Worm (Caenorhabditis elegans) whole organism, early embryonic: ENCODE measurements around the gene C34C6.3.

Source experiments
- B0310.2 ChIP-seq: sonication (generic microtip); optimal IDR thresholded peaks from 2 replicates; lab custom pipeline; 2016; ENCODE audit warnings: mild to moderate bottlenecking, missing genetic modification characterization, missing compliant biosample characterization
- F13C5.2 ChIP-seq: sonication (generic microtip); optimal IDR thresholded peaks from 2 replicates; lab custom pipeline; 2017; ENCODE audit warnings: mild to moderate bottlenecking, missing genetic modification characterization, inconsistent platforms, missing compliant biosample characterization
- aly-1 ChIP-seq: sonication (generic microtip); optimal IDR thresholded peaks from 2 replicates; lab custom pipeline; 2016; ENCODE audit warnings: missing genetic modification characterization, missing compliant biosample characterization
- ama-1 ChIP-seq: fragments of 150-350 bp; optimal IDR thresholded peaks from 2 replicates; lab custom pipeline; 2014
- ceh-13 ChIP-seq: fragments of 200-800 bp; sonication (Bioruptor generic); optimal IDR thresholded peaks from 2 replicates; lab custom pipeline; 2018; ENCODE audit warnings: mild to moderate bottlenecking, missing genetic modification characterization, missing compliant biosample characterization
- ceh-36 ChIP-seq: sonication (generic microtip); optimal IDR thresholded peaks from 2 replicates; lab custom pipeline; 2016; ENCODE audit warnings: missing genetic modification characterization, inconsistent platforms, missing compliant biosample characterization
- ets-7 ChIP-seq: sonication (generic microtip); optimal IDR thresholded peaks from 2 replicates; lab custom pipeline; 2016; ENCODE audit warnings: missing genotype, missing genetic modification characterization, missing compliant biosample characterization
- flt-1 ChIP-seq: fragments of 200-800 bp; sonication (Bioruptor generic); IDR thresholded peaks from 2 replicates; pipeline ENCODE4 v1.3.6; 2022; ENCODE audit warnings: missing genetic modification characterization, missing compliant biosample characterization
- hmbx-1 ChIP-seq: sonication (generic microtip); optimal IDR thresholded peaks from 2 replicates; lab custom pipeline; 2016; ENCODE audit warnings: mild to moderate bottlenecking, missing genetic modification characterization, missing compliant biosample characterization
- hmg-4 ChIP-seq: fragments of 200-800 bp; sonication (Bioruptor generic); optimal IDR thresholded peaks from 2 replicates; lab custom pipeline; 2018; ENCODE audit warnings: mild to moderate bottlenecking, missing genetic modification characterization, missing compliant biosample characterization
- hnd-1 ChIP-seq: sonication (generic microtip); optimal IDR thresholded peaks from 2 replicates; lab custom pipeline; 2016; ENCODE audit warnings: missing genetic modification characterization, missing compliant biosample characterization
- pes-1 ChIP-seq: fragments of 200-800 bp; sonication (Bioruptor generic); IDR thresholded peaks from 2 replicates; pipeline ENCODE4 v1.3.6; 2022; ENCODE audit warnings: missing genetic modification reagents, missing genetic modification characterization, missing compliant biosample characterization
- scrt-1 ChIP-seq: fragments of 200-800 bp; sonication (Bioruptor generic); IDR thresholded peaks from 2 replicates; pipeline ENCODE4 v1.3.6; 2022; ENCODE audit warnings: missing genetic modification characterization, missing compliant biosample characterization
- sea-1 ChIP-seq: fragments of 200-800 bp; sonication (Bioruptor generic); conservative IDR thresholded peaks from 2 replicates; pipeline ENCODE4 v1.3.6; 2022; ENCODE audit warnings: missing genetic modification characterization, missing compliant biosample characterization
- tbx-11 ChIP-seq: fragments of 200-800 bp; sonication (Bioruptor generic); IDR thresholded peaks from 2 replicates; pipeline ENCODE4 v1.3.6; 2022; ENCODE audit warnings: missing genetic modification characterization, missing compliant biosample characterization
- tbx-37 ChIP-seq: fragments of 200-800 bp; sonication (Bioruptor generic); conservative IDR thresholded peaks from 2 replicates; pipeline ENCODE4 v1.3.6; 2022; ENCODE audit warnings: missing genetic modification reagents, missing genetic modification characterization, missing compliant biosample characterization
- tra-4 ChIP-seq: sonication (generic microtip); optimal IDR thresholded peaks from 2 replicates; lab custom pipeline; 2017; ENCODE audit warnings: missing genetic modification characterization, missing compliant biosample characterization

Gene C34C6.3

ce11 chrII:8733627-8734026, 41.9 kb downstream of the C34C6.3 start:
- no peak for TF ChIP-seq F13C5.2 (tag; lab: Kevin White, UChicago)
- no peak for TF ChIP-seq tra-4 (tag; lab: Kevin White, UChicago)
- TF ChIP-seq tbx-37 (GFP tag; lab: Robert Waterston, UW): no peak
- TF ChIP-seq B0310.2 (tag; lab: Kevin White, UChicago): no peak
- TF ChIP-seq hnd-1 (tag; lab: Kevin White, UChicago): no peak
- TF ChIP-seq hmg-4 (GFP tag; lab: Kevin White, UChicago): no peak
- no peak for TF ChIP-seq hmbx-1 (tag; lab: Kevin White, UChicago)
- no peak for TF ChIP-seq scrt-1
- TF ChIP-seq ets-7 (tag; lab: Kevin White, UChicago): no peak
- TF ChIP-seq sea-1 (GFP tag; lab: Robert Waterston, UW): no peak
- TF ChIP-seq ceh-13 (GFP tag; lab: Kevin White, UChicago): no peak
- TF ChIP-seq ceh-36: no peak
- TF ChIP-seq aly-1 (tag; lab: Kevin White, UChicago): no peak
- no peak for TF ChIP-seq tbx-11 (GFP tag; lab: Robert Waterston, UW)
- no peak for TF ChIP-seq ama-1 (lab: Kevin White, UChicago)
- no peak for TF ChIP-seq pes-1
- no peak for TF ChIP-seq flt-1 (GFP tag; lab: Robert Waterston, UW)

DNA sequence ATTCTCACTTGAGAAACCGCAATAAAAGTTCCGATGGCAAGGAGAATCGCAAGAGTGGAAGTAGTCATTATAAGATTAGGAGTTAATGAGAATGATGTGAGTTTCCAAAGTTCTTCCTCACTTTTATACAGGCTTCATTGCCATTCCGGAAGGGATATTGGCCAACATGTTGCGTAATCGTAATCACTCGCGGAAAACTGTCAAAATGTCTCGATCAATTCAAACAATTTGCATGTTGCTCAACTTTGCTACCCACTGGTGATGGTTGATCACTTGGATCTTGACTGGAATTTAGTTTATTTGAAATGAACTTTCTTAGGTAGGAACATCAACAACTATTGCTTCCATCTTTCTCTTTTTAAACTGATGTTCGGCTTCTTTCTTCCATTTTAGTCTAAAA, 45.7 kb downstream of the C34C6.3 start, which contains the start of gene idpb-4:
Gene idpb-4 (minus strand): TSS at position 101 of the 400 bp plus-strand sequence.
- no peak for TF ChIP-seq F13C5.2 (tag; lab: Kevin White, UChicago)
- no peak for TF ChIP-seq scrt-1
- TF ChIP-seq hmbx-1 (tag; lab: Kevin White, UChicago): no peak
- TF ChIP-seq hmg-4 (GFP tag; lab: Kevin White, UChicago): no peak
- TF ChIP-seq tra-4 (tag; lab: Kevin White, UChicago): no peak
- no peak for TF ChIP-seq flt-1 (GFP tag; lab: Robert Waterston, UW)
- no peak for TF ChIP-seq ets-7 (tag; lab: Kevin White, UChicago)
- TF ChIP-seq aly-1 (tag; lab: Kevin White, UChicago): no peak
- TF ChIP-seq tbx-11 (GFP tag; lab: Robert Waterston, UW): no peak
- no peak for TF ChIP-seq sea-1 (GFP tag; lab: Robert Waterston, UW)
- TF ChIP-seq pes-1: no peak
- TF ChIP-seq hnd-1 (tag; lab: Kevin White, UChicago): no peak
- no peak for TF ChIP-seq ceh-13 (GFP tag; lab: Kevin White, UChicago)
- no peak for TF ChIP-seq ceh-36
- TF ChIP-seq ama-1 (lab: Kevin White, UChicago): no peak
- no peak for TF ChIP-seq tbx-37 (GFP tag; lab: Robert Waterston, UW)

DNA sequence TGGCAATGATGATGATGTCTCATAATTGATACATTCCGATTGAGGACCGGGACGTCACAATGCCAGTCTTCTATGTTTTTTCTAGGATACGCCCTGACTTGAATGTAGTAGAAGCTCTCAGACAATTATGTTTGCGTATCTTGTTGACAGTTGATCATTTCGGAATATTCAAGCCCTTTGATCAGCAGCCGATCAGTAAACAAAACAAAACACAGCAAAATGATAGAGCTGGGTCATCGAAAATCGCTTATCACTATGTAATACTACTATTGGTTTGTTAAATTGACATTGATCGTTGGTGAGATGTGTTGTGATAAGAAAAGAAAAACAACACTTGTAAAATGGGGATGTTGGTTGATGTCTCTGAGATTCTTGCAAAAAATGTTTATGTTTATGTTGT, 46.5 kb downstream of the C34C6.3 start:
- no peak for TF ChIP-seq B0310.2 (tag; lab: Kevin White, UChicago)

ce11 chrII:8738955-8739354, 47.2 kb downstream of the C34C6.3 start:
- TF ChIP-seq ceh-13 (GFP tag; lab: Kevin White, UChicago) (no peak), pes-1 (no peak), tra-4 (tag; lab: Kevin White, UChicago) (no peak), flt-1 (GFP tag; lab: Robert Waterston, UW) (no peak), scrt-1 (no peak), ets-7 (tag; lab: Kevin White, UChicago) (no peak), tbx-11 (GFP tag; lab: Robert Waterston, UW) (no peak), aly-1 (tag; lab: Kevin White, UChicago) (no peak), tbx-37 (GFP tag; lab: Robert Waterston, UW) (no peak), hmbx-1 (tag; lab: Kevin White, UChicago) (no peak), hnd-1 (tag; lab: Kevin White, UChicago) (no peak), sea-1 (GFP tag; lab: Robert Waterston, UW) (no peak), F13C5.2 (tag; lab: Kevin White, UChicago) (no peak)

DNA sequence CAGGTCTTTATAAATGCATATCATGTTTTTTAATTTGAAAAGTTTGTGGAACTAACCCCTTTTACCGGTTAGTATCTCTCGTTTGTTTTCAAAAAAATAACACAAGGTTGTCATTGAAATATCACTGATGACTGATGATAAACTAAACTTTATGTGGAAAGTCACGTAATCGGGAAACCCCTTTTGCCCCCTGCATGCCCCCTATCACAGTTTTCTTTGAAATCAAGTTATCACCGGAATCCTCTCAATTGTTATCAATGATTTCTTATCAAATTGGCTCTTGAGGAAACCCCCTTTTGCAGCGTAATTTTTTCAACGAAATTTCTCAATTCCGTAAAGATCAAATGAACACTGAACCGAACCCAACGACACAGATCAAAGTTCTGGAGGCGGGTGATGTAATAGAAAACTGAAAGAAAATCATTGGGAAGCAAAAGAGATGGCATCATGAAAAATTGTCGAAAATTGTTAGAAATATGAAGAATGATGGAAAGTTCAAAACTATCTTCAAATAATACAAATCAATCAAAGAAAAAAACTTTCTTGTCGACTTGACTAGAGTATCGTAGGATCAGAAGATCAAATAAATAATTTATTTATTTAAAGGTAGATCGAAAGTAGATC, 48.7 kb downstream of the C34C6.3 start:
- TF ChIP-seq tbx-37 (GFP tag; lab: Robert Waterston, UW) (no peak), flt-1 (GFP tag; lab: Robert Waterston, UW) (no peak), hmg-4 (GFP tag; lab: Kevin White, UChicago) (no peak), hmbx-1 (tag; lab: Kevin White, UChicago) (no peak), ama-1 (lab: Kevin White, UChicago) (no peak), ets-7 (tag; lab: Kevin White, UChicago) (no peak), ceh-13 (GFP tag; lab: Kevin White, UChicago) (no peak), B0310.2 (tag; lab: Kevin White, UChicago) (no peak)

- TF ChIP-seq sea-1 (GFP tag; lab: Robert Waterston, UW): no peak
- no peak for TF ChIP-seq hmg-4 (GFP tag; lab: Kevin White, UChicago)
- TF ChIP-seq tbx-37 (GFP tag; lab: Robert Waterston, UW): no peak
- TF ChIP-seq pes-1: no peak
- TF ChIP-seq F13C5.2 (tag; lab: Kevin White, UChicago): no peak
- no peak for TF ChIP-seq hmbx-1 (tag; lab: Kevin White, UChicago)
- TF ChIP-seq scrt-1: no peak
- TF ChIP-seq hnd-1 (tag; lab: Kevin White, UChicago): no peak
- no peak for TF ChIP-seq ceh-13 (GFP tag; lab: Kevin White, UChicago)
- TF ChIP-seq ceh-36: no peak
- no peak for TF ChIP-seq ama-1 (lab: Kevin White, UChicago)
- TF ChIP-seq aly-1 (tag; lab: Kevin White, UChicago): no peak
Observed at ce11 chrII:8741277-8741676, 49.6 kb downstream of the C34C6.3 start.
